Worm (Caenorhabditis elegans): ENCODE data around the gene ugt-18.
"Not testable (repeated sequence)": the region's sequence is repeated elsewhere in the genome, so short reads cannot be mapped to it uniquely, and the experiment has no call there.

The ugt-18 gene

DNA sequence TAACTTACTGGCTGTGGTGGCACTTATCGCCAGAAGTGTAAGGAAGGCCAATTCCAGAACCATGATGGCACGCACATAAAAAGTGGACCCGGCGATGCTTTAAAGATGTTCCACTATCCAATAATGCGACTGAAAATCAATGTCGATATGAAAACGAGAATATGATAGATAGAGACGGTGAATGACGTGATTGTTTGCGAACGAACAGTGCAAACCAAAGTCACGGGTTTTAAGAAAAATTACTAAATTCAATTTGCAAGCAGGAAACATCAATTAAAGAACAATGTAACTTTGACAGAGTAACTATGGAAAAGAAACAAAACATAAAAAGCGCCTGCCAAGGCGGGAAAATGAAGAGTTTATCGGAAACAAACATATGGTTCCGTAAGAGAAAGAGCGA, 29.7 kb downstream of the ugt-18 start, which contains the start of gene C44H9.5 (continued):
- TF ChIP-seq pqm-1 (tag; optimal IDR thresholded peaks at IDR 0.05): peak; percentile 13
- no peak for TF ChIP-seq nhr-76 (tag; optimal IDR thresholded peaks at IDR 0.05)
- TF ChIP-seq F37D6.2 (tag; optimal IDR thresholded peaks at IDR 0.05): no peak
- TF ChIP-seq skn-1 (tag; optimal IDR thresholded peaks at IDR 0.05): no peak

DNA sequence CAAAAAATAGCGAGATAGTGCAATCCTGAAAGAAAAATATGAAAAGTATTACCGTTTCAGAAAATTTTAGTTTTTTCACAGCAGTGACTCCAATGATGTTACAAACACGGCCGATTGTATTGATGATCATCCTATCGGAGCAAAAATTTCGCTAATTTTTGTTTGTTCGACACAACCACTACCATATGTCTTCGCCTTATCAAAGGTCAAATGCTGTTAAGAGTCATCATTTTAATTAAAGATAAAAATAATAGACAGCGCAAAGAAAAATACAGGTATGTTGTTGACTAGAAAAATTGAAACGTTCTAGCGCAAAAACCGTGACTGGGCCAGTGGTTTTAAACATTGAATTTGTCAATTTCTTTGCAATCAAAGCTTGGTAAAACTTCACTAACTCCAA, 32.3 kb downstream of the ugt-18 start:
- TF ChIP-seq nhr-28 (tag; optimal IDR thresholded peaks at IDR 0.05) (peak; percentile 74), nhr-6 (tag; optimal IDR thresholded peaks at IDR 0.05) (peak; percentile 96), pqm-1 (tag; optimal IDR thresholded peaks at IDR 0.05) (peak; percentile 42), dmd-6 (GFP tag; IDR thresholded peaks at IDR 0.05) (peak; percentile 36; the same call in 1 of the 2 replicates), dmd-9 (GFP tag; IDR thresholded peaks at IDR 0.05) (no peak), daf-16 (GFP tag; optimal IDR thresholded peaks at IDR 0.05) (no peak), daf-16 (tag; optimal IDR thresholded peaks at IDR 0.05) (peak; percentile 66)

DNA sequence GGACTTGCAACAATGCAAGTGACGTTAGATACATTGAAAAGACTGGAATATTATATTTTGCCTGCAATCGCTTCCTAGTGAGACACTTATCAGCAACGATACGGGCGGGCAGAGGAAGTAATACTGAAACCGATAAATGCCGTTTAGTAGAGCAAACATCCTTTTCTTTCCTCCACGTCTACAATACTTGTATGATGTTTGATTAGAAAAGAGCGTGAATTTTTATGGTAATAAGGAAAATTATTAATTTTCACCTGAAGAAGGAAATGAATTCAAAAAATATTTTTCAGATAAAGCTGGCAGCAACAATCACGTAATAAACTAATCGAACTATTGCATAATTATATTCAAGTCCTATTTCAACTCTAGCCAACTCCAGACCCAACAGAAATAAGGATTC, 34.7 kb downstream of the ugt-18 start, which contains the start of gene C44H9.7:
Gene C44H9.7 (minus strand): TSS at position 101 of the 400 bp plus-strand sequence.
- no peak for TF ChIP-seq lir-3 (tag; optimal IDR thresholded peaks at IDR 0.05)
- no peak for TF ChIP-seq saeg-2 (GFP tag; IDR thresholded peaks at IDR 0.05)
- no peak for TF ChIP-seq unc-130 (GFP tag; optimal IDR thresholded peaks at IDR 0.05)
- TF ChIP-seq hmg-1.1 (GFP tag; IDR thresholded peaks at IDR 0.05): no peak
- TF ChIP-seq dmd-9 (GFP tag; IDR thresholded peaks at IDR 0.05): no peak

DNA sequence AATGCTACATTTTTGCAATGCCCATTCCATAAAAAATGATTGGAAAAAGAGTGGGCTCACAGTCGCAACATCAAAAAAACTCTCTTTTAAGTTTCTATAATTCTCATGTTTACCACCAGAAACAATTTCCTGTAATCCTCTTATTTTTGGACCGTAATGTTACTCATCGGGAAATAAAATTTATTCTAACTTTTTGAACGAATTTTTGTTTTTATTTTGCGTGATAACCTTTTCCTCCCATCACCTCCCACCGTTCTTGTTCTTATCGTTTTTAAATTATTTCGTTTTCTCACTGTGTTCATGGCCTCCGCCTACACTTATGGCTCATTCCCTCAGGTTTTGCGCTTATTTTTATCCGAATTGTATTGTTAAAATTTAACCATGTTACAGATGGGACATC, 39.1 kb downstream of the ugt-18 start, which contains the start of gene anp-1:
Gene anp-1 (plus strand): TSS at position 301 of the 400 bp plus-strand sequence.
- TF ChIP-seq fos-1 (tag; optimal IDR thresholded peaks at IDR 0.05): no peak
- no peak for TF ChIP-seq saeg-2 (GFP tag; IDR thresholded peaks at IDR 0.05)
- no peak for TF ChIP-seq skn-1 (tag; optimal IDR thresholded peaks at IDR 0.05)
- TF ChIP-seq unc-39 (tag; optimal IDR thresholded peaks at IDR 0.05): no peak
- no peak for TF ChIP-seq zag-1 (tag; optimal IDR thresholded peaks at IDR 0.05)
- TF ChIP-seq nhr-41 (GFP tag; IDR thresholded peaks at IDR 0.05): no peak
- TF ChIP-seq ZK337.2 (GFP tag; IDR thresholded peaks at IDR 0.05): no peak
- no peak for TF ChIP-seq mdl-1 (tag; optimal IDR thresholded peaks at IDR 0.05)
- TF ChIP-seq nhr-111 (GFP tag; optimal IDR thresholded peaks at IDR 0.05): no peak
- no peak for TF ChIP-seq hif-1 (tag; optimal IDR thresholded peaks at IDR 0.05)
- TF ChIP-seq aha-1 (tag): no peak
- TF ChIP-seq aly-2 (tag; optimal IDR thresholded peaks at IDR 0.05): no peak
- no peak for TF ChIP-seq daf-8 (GFP tag; IDR thresholded peaks at IDR 0.05)
- no peak for TF ChIP-seq Y105C5A.15 (GFP tag; IDR thresholded peaks at IDR 0.05)
- no peak for TF ChIP-seq dmd-6 (GFP tag; IDR thresholded peaks at IDR 0.05)
- no peak for TF ChIP-seq spr-3 (GFP tag; optimal IDR thresholded peaks at IDR 0.05)
- no peak for TF ChIP-seq lsy-2 (tag; optimal IDR thresholded peaks at IDR 0.05)
- TF ChIP-seq nhr-237 (tag; optimal IDR thresholded peaks at IDR 0.05): no peak
- no peak for TF ChIP-seq F10B5.3 (tag; optimal IDR thresholded peaks at IDR 0.05)

DNA sequence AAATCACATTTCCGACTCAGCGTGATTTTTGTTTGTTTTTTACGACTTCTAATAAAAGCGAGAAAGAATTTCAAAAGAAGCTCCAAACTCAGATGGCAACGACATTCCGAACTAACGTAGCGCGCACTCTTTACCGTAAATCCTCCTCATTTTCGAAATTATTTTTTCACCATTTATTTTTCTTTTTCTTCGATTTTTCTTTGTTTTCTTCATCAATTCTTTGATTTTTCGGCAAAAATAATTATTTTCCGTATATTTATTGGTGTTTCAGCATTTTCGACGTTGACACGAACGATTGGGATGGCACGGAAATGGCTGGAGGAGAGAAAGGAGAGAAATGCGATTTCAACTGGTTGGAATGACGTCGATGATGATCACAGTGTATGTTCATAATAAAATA, 45.6 kb downstream of the ugt-18 start, which contains the start of gene T07F10.5:
Gene T07F10.5 (plus strand): TSS at position 301 of the 400 bp plus-strand sequence.
- not testable (repeated sequence) for TF ChIP-seq snpc-1.2 (GFP tag; IDR thresholded peaks at IDR 0.05); zfp-2 (tag; optimal IDR thresholded peaks at IDR 0.05); zip-11 (GFP tag; IDR thresholded peaks at IDR 0.05)

DNA sequence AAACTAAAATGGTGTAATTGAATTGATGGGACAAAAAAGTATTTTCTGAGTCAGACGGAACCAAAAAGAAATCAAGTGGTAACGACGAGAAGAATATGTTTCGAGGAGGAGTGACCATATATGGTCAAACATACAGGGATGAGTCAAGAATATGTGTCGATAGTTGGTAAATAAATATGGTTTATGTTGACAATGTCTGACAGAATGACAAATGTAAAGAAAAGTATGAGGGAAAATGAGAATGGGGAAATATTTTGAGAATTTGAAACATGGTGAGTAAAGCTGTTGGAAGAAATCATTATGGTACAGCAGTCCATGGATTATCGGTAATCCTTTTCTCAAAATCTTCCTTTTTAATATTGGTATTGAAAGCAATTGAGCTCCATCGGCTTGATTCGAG, 47.9 kb downstream of the ugt-18 start, which contains the start of gene nspg-1:
Gene nspg-1 (minus strand): TSS at position 101 of the 400 bp plus-strand sequence.
- TF ChIP-seq nhr-6 (tag; optimal IDR thresholded peaks at IDR 0.05) (peak; percentile 27), ceh-32 (tag; optimal IDR thresholded peaks at IDR 0.05; ENCODE audit: poor library complexity) (no peak)

Data from whole organism, L4 larva.